Worm (Caenorhabditis elegans) whole organism, L4 larva: ENCODE data around the gene nlp-68.
A peak's percentile ranks its signal among the peaks of the same experiment; 100 is the strongest.

ENCODE experiments used
- F10B5.3 ChIP-seq: sonication (generic microtip); optimal IDR thresholded peaks from 2 replicates; lab custom pipeline; 2016; ENCODE audit warnings: mild to moderate bottlenecking, missing genetic modification characterization, missing compliant biosample characterization
- F49E8.2 ChIP-seq: sonication (generic microtip); optimal IDR thresholded peaks from 2 replicates; lab custom pipeline; 2016; ENCODE audit warnings: missing compliant biosample characterization, mild to moderate bottlenecking, missing genetic modification characterization, borderline replicate concordance
- T26A8.4 ChIP-seq: fragments of 200-800 bp; sonication (Bioruptor generic); IDR thresholded peaks from 2 replicates; pipeline ENCODE4 v1.3.6; 2022; ENCODE audit warnings: missing genetic modification characterization, missing compliant biosample characterization
- Y105C5A.15 ChIP-seq: fragments of 200-800 bp; sonication (Bioruptor generic); IDR thresholded peaks from 2 replicates; pipeline ENCODE4 v1.3.6; 2022; ENCODE audit warnings: missing genetic modification characterization, missing compliant biosample characterization
- aly-2 ChIP-seq: sonication (generic microtip); optimal IDR thresholded peaks from 2 replicates; lab custom pipeline; 2018; ENCODE audit warnings: missing biosample characterization, missing genetic modification characterization
- ama-1 ChIP-seq: fragments of 150-350 bp; optimal IDR thresholded peaks from 2 replicates; lab custom pipeline; 2014; ENCODE audit warnings: inconsistent platforms, mixed read lengths
- ceh-44 ChIP-seq: fragments of 200-800 bp; sonication (Bioruptor generic); IDR thresholded peaks from 2 replicates; pipeline ENCODE4 v1.3.6; 2022; ENCODE audit warnings: missing genetic modification reagents, missing genetic modification characterization, missing compliant biosample characterization
- ceh-82 ChIP-seq: sonication (generic microtip); optimal IDR thresholded peaks from 2 replicates; lab custom pipeline; 2017; ENCODE audit warnings: missing biosample characterization, missing genetic modification characterization
- ces-1 ChIP-seq: fragments of 150-350 bp; sonication (generic microtip); optimal IDR thresholded peaks from 4 replicates; lab custom pipeline; 2014; ENCODE audit warnings: missing biosample characterization, missing genetic modification reagents, missing genetic modification characterization
- daf-16 ChIP-seq, 3 experiments: sonication (generic microtip); optimal IDR thresholded peaks; 2 replicates each; lab custom pipeline; 2016 to 2017; ENCODE audit warnings: missing genetic modification characterization in 3 of 3, missing genetic modification reagents in 3 of 3, mild to moderate bottlenecking in 2 of 3, missing compliant biosample characterization in 2 of 3, missing biosample characterization in 1 of 3, moderate library complexity in 1 of 3
- dpl-1 ChIP-seq: fragments of 150-350 bp; optimal IDR thresholded peaks from 2 replicates; lab custom pipeline; 2014; ENCODE audit warnings: missing biosample characterization, missing genetic modification reagents, missing genetic modification characterization
- duxl-1 ChIP-seq: sonication (generic microtip); optimal IDR thresholded peaks from 2 replicates; lab custom pipeline; 2016; ENCODE audit warnings: mild to moderate bottlenecking, missing genetic modification characterization, moderate library complexity, missing compliant biosample characterization; ENCODE audit not compliant: poor library complexity
- dve-1 ChIP-seq: sonication (generic microtip); optimal IDR thresholded peaks from 2 replicates; lab custom pipeline; 2017; ENCODE audit warnings: antibody characterized with exemption, mild to moderate bottlenecking, missing genetic modification characterization, missing compliant biosample characterization; ENCODE audit not compliant: insufficient read depth
- egl-27 ChIP-seq: sonication (generic microtip); optimal IDR thresholded peaks from 3 replicates; lab custom pipeline; 2017; ENCODE audit warnings: missing biosample characterization, missing genetic modification reagents, missing genetic modification characterization
- fkh-10 ChIP-seq: fragments of 150-350 bp; optimal IDR thresholded peaks from 2 replicates; lab custom pipeline; 2014; ENCODE audit warnings: missing biosample characterization, missing genetic modification reagents, missing genetic modification characterization
- fos-1 ChIP-seq: fragments of 150-350 bp; optimal IDR thresholded peaks from 2 replicates; lab custom pipeline; 2014; ENCODE audit warnings: missing biosample characterization, missing genetic modification characterization
- hif-1 ChIP-seq, 2 experiments: sonication (generic microtip); optimal IDR thresholded peaks; 2 replicates each; lab custom pipeline; 2016 to 2017; ENCODE audit warnings: missing compliant biosample characterization in 2 of 2, missing genetic modification characterization in 2 of 2, missing genetic modification reagents in 2 of 2, missing genotype in 2 of 2, mild to moderate bottlenecking in 1 of 2
- hlh-30 ChIP-seq: sonication (generic microtip); optimal IDR thresholded peaks from 2 replicates; lab custom pipeline; 2017; ENCODE audit warnings: antibody characterized with exemption, mild to moderate bottlenecking, missing genetic modification characterization, missing compliant biosample characterization; ENCODE audit not compliant: insufficient read depth
- lin-13 ChIP-seq: fragments of 150-350 bp; optimal IDR thresholded peaks from 2 replicates; lab custom pipeline; 2014; ENCODE audit warnings: missing biosample characterization, missing genetic modification reagents, missing genetic modification characterization
- lin-38 ChIP-seq: fragments of 200-800 bp; sonication (Bioruptor generic); IDR thresholded peaks from 2 replicates; pipeline ENCODE4 v1.3.6; 2022; ENCODE audit warnings: missing genetic modification reagents, missing genetic modification characterization, missing compliant biosample characterization
- lsy-2 ChIP-seq, 2 experiments: fragments of 150-350 bp in 1 of 2; sonication (generic microtip) in 1 of 2; optimal IDR thresholded peaks; 2 replicates each; lab custom pipeline; 2014 to 2017; ENCODE audit warnings: missing biosample characterization in 2 of 2, missing genetic modification characterization in 2 of 2
- madf-9 ChIP-seq: fragments of 200-800 bp; sonication (Bioruptor generic); conservative IDR thresholded peaks from 2 replicates; pipeline ENCODE4 v1.3.6; 2022; ENCODE audit warnings: missing genetic modification reagents, missing genetic modification characterization, missing compliant biosample characterization
- mdt-29 ChIP-seq: fragments of 200-800 bp; sonication (Bioruptor generic); IDR thresholded peaks from 2 replicates; pipeline ENCODE4 v1.3.6; 2022; ENCODE audit warnings: missing genetic modification reagents, missing genetic modification characterization, missing compliant biosample characterization
- mep-1 ChIP-seq: fragments of 150-350 bp; sonication (generic microtip); optimal IDR thresholded peaks from 3 replicates; lab custom pipeline; 2014; ENCODE audit warnings: missing biosample characterization, missing genetic modification characterization
- mxl-3 ChIP-seq: fragments of 200-800 bp; sonication (Bioruptor generic); optimal IDR thresholded peaks from 2 replicates; lab custom pipeline; 2018; ENCODE audit warnings: mild to moderate bottlenecking, missing genetic modification characterization, missing compliant biosample characterization
- nhr-11 ChIP-seq: fragments of 150-350 bp; optimal IDR thresholded peaks from 2 replicates; lab custom pipeline; 2014; ENCODE audit warnings: missing biosample characterization, missing genetic modification characterization
- nhr-111 ChIP-seq: fragments of 200-800 bp; sonication (Bioruptor generic); optimal IDR thresholded peaks from 2 replicates; lab custom pipeline; 2018; ENCODE audit warnings: mild to moderate bottlenecking, missing genetic modification characterization, missing compliant biosample characterization
- nhr-28 ChIP-seq: fragments of 150-350 bp; optimal IDR thresholded peaks from 2 replicates; lab custom pipeline; 2014; ENCODE audit warnings: missing biosample characterization, missing genetic modification characterization
- nhr-42 ChIP-seq: fragments of 200-800 bp; sonication (Bioruptor generic); IDR thresholded peaks from 2 replicates; pipeline ENCODE4 v1.3.6; 2022; ENCODE audit warnings: missing genetic modification characterization, missing compliant biosample characterization
- nhr-48 ChIP-seq: sonication (generic microtip); optimal IDR thresholded peaks from 2 replicates; lab custom pipeline; 2016; ENCODE audit warnings: mild to moderate bottlenecking, missing genetic modification characterization, missing compliant biosample characterization
- nhr-77 ChIP-seq: fragments of 150-350 bp; optimal IDR thresholded peaks from 2 replicates; lab custom pipeline; 2014; ENCODE audit warnings: missing biosample characterization, missing genetic modification characterization
- php-3 ChIP-seq: fragments of 200-800 bp; sonication (Bioruptor generic); IDR thresholded peaks from 2 replicates; pipeline ENCODE4 v1.3.6; 2022; ENCODE audit warnings: missing genetic modification reagents, missing genetic modification characterization, missing compliant biosample characterization
- saeg-2 ChIP-seq: fragments of 200-800 bp; sonication (Bioruptor generic); IDR thresholded peaks from 2 replicates; pipeline ENCODE4 v1.3.6; 2022; ENCODE audit warnings: missing genetic modification reagents, missing genetic modification characterization, missing compliant biosample characterization
- snpc-4 ChIP-seq: fragments of 150-350 bp; optimal IDR thresholded peaks from 2 replicates; lab custom pipeline; 2014; ENCODE audit warnings: missing biosample characterization, missing genetic modification characterization
- spr-3 ChIP-seq: fragments of 200-800 bp; sonication (Bioruptor generic); optimal IDR thresholded peaks from 2 replicates; lab custom pipeline; 2018; ENCODE audit warnings: mild to moderate bottlenecking, missing genetic modification characterization, missing compliant biosample characterization
- tra-1 ChIP-seq: fragments of 200-800 bp; sonication (Bioruptor generic); IDR thresholded peaks from 2 replicates; pipeline ENCODE4 v1.3.6; 2022; ENCODE audit warnings: missing genetic modification reagents, missing genetic modification characterization, missing compliant biosample characterization
- unc-62 ChIP-seq, 3 experiments: fragments of 150-350 bp in 1 of 3; sonication (generic microtip); optimal IDR thresholded peaks in 2 of 3; peaks in 1 of 3; 1 replicate in 1 of 3; 2 replicates in 2 of 3; lab custom pipeline; 2014 to 2017; ENCODE audit warnings: missing biosample characterization in 3 of 3, missing genetic modification characterization in 3 of 3, missing genetic modification reagents in 3 of 3, missing genotype in 1 of 3
- vab-7 ChIP-seq: fragments of 200-800 bp; sonication (Bioruptor generic); IDR thresholded peaks from 2 replicates; pipeline ENCODE4 v1.3.6; 2022; ENCODE audit warnings: missing genetic modification reagents, missing genetic modification characterization, missing compliant biosample characterization
- zag-1 ChIP-seq: fragments of 150-350 bp; optimal IDR thresholded peaks from 2 replicates; lab custom pipeline; 2014; ENCODE audit warnings: missing biosample characterization, missing genetic modification characterization
- zip-11 ChIP-seq: fragments of 200-800 bp; sonication (Bioruptor generic); IDR thresholded peaks from 2 replicates; pipeline ENCODE4 v1.3.6; 2022; ENCODE audit warnings: missing genetic modification characterization, missing compliant biosample characterization
- zip-2 ChIP-seq: fragments of 150-350 bp; optimal IDR thresholded peaks from 2 replicates; lab custom pipeline; 2014; ENCODE audit warnings: missing biosample characterization, missing genetic modification characterization
- ztf-11 ChIP-seq: fragments of 150-350 bp; optimal IDR thresholded peaks from 2 replicates; lab custom pipeline; 2014; ENCODE audit warnings: missing biosample characterization, missing genetic modification characterization
- ztf-7 ChIP-seq: fragments of 150-350 bp; optimal IDR thresholded peaks from 2 replicates; lab custom pipeline; 2014; ENCODE audit warnings: missing biosample characterization, missing genetic modification characterization

The nlp-68 gene

DNA sequence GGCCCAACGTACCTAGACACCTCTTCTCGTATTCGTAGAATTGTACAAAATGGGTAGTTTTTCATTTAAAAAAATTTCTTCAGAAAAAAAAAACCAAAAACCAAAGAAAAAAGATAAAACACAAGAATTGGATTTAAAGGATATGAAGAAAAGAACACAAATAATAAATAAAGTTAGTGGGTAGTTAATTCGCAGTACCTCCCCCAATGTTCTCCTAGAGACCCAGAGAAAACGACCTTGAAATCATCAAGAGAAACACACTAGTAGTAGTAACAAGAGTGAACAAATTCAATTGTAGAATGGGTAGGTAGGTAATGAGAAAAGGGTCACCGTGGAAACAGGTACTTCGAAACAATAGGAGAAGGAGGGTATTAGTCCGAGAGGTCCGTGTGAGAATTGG, 38.8 kb upstream of the nlp-68 start:
- TF ChIP-seq ztf-11 (tag; lab: Kevin White, UChicago) (no peak), unc-62 (GFP tag; optimal IDR thresholded peaks at IDR 0.05 in 1 of 2; lab: Kevin White, UChicago) (peak in 1 of 2 experiments; percentile 72), unc-62 (tag; optimal IDR thresholded peaks at IDR 0.05; lab: Kevin White, UChicago) (no peak)

DNA sequence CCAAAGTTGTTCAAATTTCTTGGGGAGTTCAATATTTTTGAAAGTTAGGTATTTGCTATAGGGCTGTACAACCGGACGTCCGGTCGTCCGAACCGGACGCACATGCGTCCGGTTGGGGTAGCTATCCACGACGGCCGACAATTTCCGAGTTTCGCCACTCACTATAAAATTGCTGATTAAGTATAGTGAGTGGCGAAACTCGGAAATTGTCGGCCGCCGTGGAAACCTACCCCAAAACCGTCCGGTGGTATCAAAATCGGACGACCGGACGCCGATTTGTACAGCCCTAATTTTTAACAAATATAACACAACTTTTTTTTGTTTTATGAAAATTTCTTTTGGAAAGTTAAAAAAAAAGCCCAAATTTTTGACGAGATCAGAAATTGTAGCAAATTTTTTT, 37.4 kb upstream of the nlp-68 start:
- 0 out of 2 replicates have a peak, but pooled peaks have one; percentile 24 for TF ChIP-seq lin-38 (GFP tag; lab: Robert Waterston, UW)

DNA sequence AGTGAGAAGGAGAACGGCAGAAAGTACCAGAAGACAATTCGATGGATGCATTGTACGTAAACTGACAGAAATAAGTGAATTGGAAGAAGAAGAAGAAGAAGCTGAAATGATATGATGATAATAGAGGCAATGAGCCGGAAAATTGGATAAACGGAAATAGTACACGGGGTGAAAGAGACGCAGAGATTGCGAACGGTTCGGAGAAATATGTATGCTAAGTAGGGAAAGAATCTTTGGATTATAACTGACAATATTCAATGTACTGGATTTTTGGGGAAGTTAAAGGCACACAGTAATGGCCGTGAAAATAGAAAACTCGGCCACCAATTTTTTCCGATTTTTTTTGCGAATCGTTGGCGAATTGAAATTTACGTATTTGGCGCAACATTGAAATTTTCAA, 36.4 kb upstream of the nlp-68 start, which contains the start of gene Y45F3A.4:
Gene Y45F3A.4 (minus strand): TSS at position 101 of the 400 bp plus-strand sequence.
- TF ChIP-seq vab-7 (GFP tag; lab: Robert Waterston, UW) (no peak), zag-1 (no peak), snpc-4 (no peak), tra-1 (GFP tag; lab: Robert Waterston, UW) (0 out of 2 replicates have a peak, but pooled peaks have one; percentile 8), ztf-11 (tag; lab: Kevin White, UChicago) (no peak), lin-13 (GFP tag; lab: Kevin White, UChicago) (no peak), ztf-7 (no peak)

DNA sequence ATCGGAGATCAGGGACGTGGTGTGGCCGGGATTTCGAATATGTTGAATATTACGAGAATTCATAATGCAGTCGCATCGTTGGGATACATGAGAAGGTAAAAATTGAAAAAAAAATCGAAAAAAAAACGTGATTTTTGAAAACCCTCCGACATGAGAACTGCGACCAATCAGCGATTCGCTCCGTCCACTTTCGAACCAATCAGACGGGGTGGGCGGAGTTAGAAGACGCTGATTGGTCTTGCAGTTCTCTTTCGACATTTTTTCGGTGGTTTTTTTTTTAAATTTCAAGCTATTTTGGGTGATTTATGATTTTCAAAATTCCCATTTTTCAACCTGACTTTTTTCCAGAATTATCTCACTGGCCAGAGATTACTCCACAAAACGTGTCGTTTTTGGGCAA, 30.3 kb upstream of the nlp-68 start:
- no peak for TF ChIP-seq ama-1 (lab: Kevin White, UChicago)
- TF ChIP-seq Y105C5A.15 (GFP tag; lab: Robert Waterston, UW), result no peak
- TF ChIP-seq nhr-42 (GFP tag; lab: Robert Waterston, UW), result no peak
- no peak for TF ChIP-seq saeg-2
- no peak for TF ChIP-seq F49E8.2 (tag; lab: Kevin White, UChicago)
- no peak for TF ChIP-seq mep-1 (tag; lab: Kevin White, UChicago)
- TF ChIP-seq ztf-7, result no peak
- TF ChIP-seq dpl-1, result no peak
- no peak for TF ChIP-seq ces-1 (GFP tag; lab: Kevin White, UChicago)
- TF ChIP-seq nhr-111, result no peak
- no peak for TF ChIP-seq zip-2 (tag; lab: Kevin White, UChicago)
- no peak for TF ChIP-seq hlh-30 (tag; lab: Kevin White, UChicago)
- no peak for TF ChIP-seq fos-1 (tag; lab: Kevin White, UChicago)
- TF ChIP-seq spr-3 (GFP tag; lab: Kevin White, UChicago), result no peak
- no peak for TF ChIP-seq fkh-10 (GFP tag; lab: Kevin White, UChicago)
- TF ChIP-seq tra-1 (GFP tag; lab: Robert Waterston, UW), result no peak
- no peak for TF ChIP-seq mdt-29 (GFP tag; lab: Robert Waterston, UW)
- TF ChIP-seq daf-16 (GFP tag; optimal IDR thresholded peaks at IDR 0.05; lab: Kevin White, UChicago), result no peak
- no peak for TF ChIP-seq daf-16 (tag; optimal IDR thresholded peaks at IDR 0.05; lab: Kevin White, UChicago)

DNA sequence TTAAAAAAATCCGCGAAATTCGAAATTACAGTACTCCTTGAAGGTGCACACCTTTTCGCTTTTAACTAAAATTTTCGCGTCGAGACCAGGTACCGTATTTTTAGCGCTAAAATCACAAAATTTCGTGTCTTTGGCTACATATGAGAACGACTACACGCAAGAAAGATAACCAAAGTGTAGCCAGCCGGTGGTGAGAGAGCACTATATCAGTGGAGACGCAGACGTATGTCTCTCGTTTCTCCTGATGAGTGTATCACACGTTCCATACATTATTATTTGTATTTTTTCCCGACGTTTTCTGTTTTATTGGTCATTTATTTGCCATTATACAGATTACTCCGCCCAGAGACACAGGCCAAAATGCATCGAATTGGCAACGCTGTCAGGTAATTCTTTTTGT, 27.0 kb upstream of the nlp-68 start, which contains the start of gene acdh-11:
Gene acdh-11 (plus strand): TSS at position 333 of the 400 bp plus-strand sequence.
- TF ChIP-seq saeg-2 (no peak), madf-9 (GFP tag; lab: Robert Waterston, UW) (no peak), hif-1 (tag; optimal IDR thresholded peaks at IDR 0.05; lab: Kevin White, UChicago) (peak in 1 of 2 experiments; percentile 2), F10B5.3 (no peak), dve-1 (tag; lab: Kevin White, UChicago) (peak; percentile 65), aly-2 (tag; lab: Kevin White, UChicago) (no peak), lsy-2 (tag; optimal IDR thresholded peaks at IDR 0.05; lab: Kevin White, UChicago) (peak in 1 of 2 experiments; percentile 51), ceh-82 (tag; lab: Kevin White, UChicago) (no peak), nhr-48 (tag; lab: Kevin White, UChicago) (no peak), nhr-77 (tag; lab: Kevin White, UChicago) (peak; percentile 14), Y105C5A.15 (GFP tag; lab: Robert Waterston, UW) (no peak), mxl-3 (GFP tag; lab: Kevin White, UChicago) (peak; percentile 55), duxl-1 (no peak), ceh-44 (no peak), nhr-11 (peak; percentile 11), nhr-28 (peak; percentile 98), php-3 (GFP tag; lab: Robert Waterston, UW) (peak; percentile 36; the same call in 1 of the 2 replicates), egl-27 (tag; lab: Kevin White, UChicago) (no peak), hlh-30 (tag; lab: Kevin White, UChicago) (peak; percentile 56), T26A8.4 (no peak), zip-11 (no peak), mep-1 (tag; lab: Kevin White, UChicago) (peak; percentile 28), zag-1 (no peak)
